Worm (Caenorhabditis elegans) whole organism, L4 larva: ENCODE data around the gene F44B9.8.
A peak's percentile ranks its signal among the peaks of the same experiment; 100 is the strongest.

Experiments used
- F26F4.8 ChIP-seq: fragments of 200-800 bp; sonication (Bioruptor generic); conservative IDR thresholded peaks from 2 replicates; pipeline ENCODE4 v1.3.6; 2022; ENCODE audit warnings: missing genetic modification characterization, missing compliant biosample characterization
- F37D6.2 ChIP-seq: sonication (generic microtip); optimal IDR thresholded peaks from 2 replicates; lab custom pipeline; 2016; ENCODE audit warnings: mild to moderate bottlenecking, missing genetic modification characterization, missing compliant biosample characterization
- F44E2.7 ChIP-seq: fragments of 200-800 bp; sonication (Bioruptor generic); IDR thresholded peaks from 2 replicates; pipeline ENCODE4 v2.1.2; 2022; ENCODE audit warnings: missing genetic modification characterization, missing compliant biosample characterization
- T26A8.4 ChIP-seq: fragments of 200-800 bp; sonication (Bioruptor generic); IDR thresholded peaks from 2 replicates; pipeline ENCODE4 v1.3.6; 2022; ENCODE audit warnings: missing genetic modification characterization, missing compliant biosample characterization
- Y105C5A.15 ChIP-seq: fragments of 200-800 bp; sonication (Bioruptor generic); IDR thresholded peaks from 2 replicates; pipeline ENCODE4 v1.3.6; 2022; ENCODE audit warnings: missing genetic modification characterization, missing compliant biosample characterization
- Y5F2A.4 ChIP-seq: fragments of 200-800 bp; sonication (Bioruptor generic); optimal IDR thresholded peaks from 2 replicates; lab custom pipeline; 2018; ENCODE audit warnings: mild to moderate bottlenecking, missing genetic modification characterization, missing compliant biosample characterization
- aha-1 ChIP-seq: fragments of 150-350 bp; peaks from one replicate; lab custom pipeline; 2014; ENCODE audit warnings: missing biosample characterization, missing genetic modification characterization
- arid-1 ChIP-seq: fragments of 200-800 bp; sonication (Bioruptor generic); conservative IDR thresholded peaks from 2 replicates; pipeline ENCODE4 v1.3.6; 2022; ENCODE audit warnings: missing genetic modification reagents, missing genetic modification characterization, missing compliant biosample characterization
- attf-4 ChIP-seq: sonication (generic microtip); optimal IDR thresholded peaks from 3 replicates; lab custom pipeline; 2017; ENCODE audit warnings: missing biosample characterization, missing genetic modification characterization
- ceh-20 ChIP-seq: fragments of 200-800 bp; sonication (Bioruptor generic); IDR thresholded peaks from 2 replicates; pipeline ENCODE4 v1.3.6; 2022; ENCODE audit warnings: missing genetic modification reagents, missing genetic modification characterization, missing compliant biosample characterization
- ceh-32 ChIP-seq: sonication (generic microtip); optimal IDR thresholded peaks from 2 replicates; lab custom pipeline; 2016; ENCODE audit warnings: mild to moderate bottlenecking, missing genetic modification characterization, missing compliant biosample characterization; ENCODE audit not compliant: poor library complexity
- ceh-44 ChIP-seq: fragments of 200-800 bp; sonication (Bioruptor generic); IDR thresholded peaks from 2 replicates; pipeline ENCODE4 v1.3.6; 2022; ENCODE audit warnings: missing genetic modification reagents, missing genetic modification characterization, missing compliant biosample characterization
- ceh-82 ChIP-seq: sonication (generic microtip); optimal IDR thresholded peaks from 2 replicates; lab custom pipeline; 2017; ENCODE audit warnings: missing biosample characterization, missing genetic modification characterization
- daf-16 ChIP-seq, 3 experiments: sonication (generic microtip); optimal IDR thresholded peaks; 2 replicates each; lab custom pipeline; 2016 to 2017; ENCODE audit warnings: missing genetic modification characterization in 3 of 3, missing genetic modification reagents in 3 of 3, mild to moderate bottlenecking in 2 of 3, missing compliant biosample characterization in 2 of 3, missing biosample characterization in 1 of 3, moderate library complexity in 1 of 3
- daf-19 ChIP-seq: fragments of 200-800 bp; sonication (Bioruptor generic); conservative IDR thresholded peaks from 2 replicates; pipeline ENCODE4 v1.3.6; 2022; ENCODE audit warnings: missing genetic modification characterization, missing compliant biosample characterization
- dmd-6 ChIP-seq: fragments of 200-800 bp; sonication (Bioruptor generic); IDR thresholded peaks from 2 replicates; pipeline ENCODE4 v1.3.6; 2022; ENCODE audit warnings: missing genetic modification reagents, missing genetic modification characterization, missing compliant biosample characterization
- dpl-1 ChIP-seq: fragments of 150-350 bp; optimal IDR thresholded peaks from 2 replicates; lab custom pipeline; 2014; ENCODE audit warnings: missing biosample characterization, missing genetic modification reagents, missing genetic modification characterization
- duxl-1 ChIP-seq: sonication (generic microtip); optimal IDR thresholded peaks from 2 replicates; lab custom pipeline; 2016; ENCODE audit warnings: mild to moderate bottlenecking, missing genetic modification characterization, moderate library complexity, missing compliant biosample characterization; ENCODE audit not compliant: poor library complexity
- dve-1 ChIP-seq: sonication (generic microtip); optimal IDR thresholded peaks from 2 replicates; lab custom pipeline; 2017; ENCODE audit warnings: antibody characterized with exemption, mild to moderate bottlenecking, missing genetic modification characterization, missing compliant biosample characterization; ENCODE audit not compliant: insufficient read depth
- egl-27 ChIP-seq: sonication (generic microtip); optimal IDR thresholded peaks from 3 replicates; lab custom pipeline; 2017; ENCODE audit warnings: missing biosample characterization, missing genetic modification reagents, missing genetic modification characterization
- fos-1 ChIP-seq: fragments of 150-350 bp; optimal IDR thresholded peaks from 2 replicates; lab custom pipeline; 2014; ENCODE audit warnings: missing biosample characterization, missing genetic modification characterization
- hif-1 ChIP-seq, 2 experiments: sonication (generic microtip); optimal IDR thresholded peaks; 2 replicates each; lab custom pipeline; 2016 to 2017; ENCODE audit warnings: missing compliant biosample characterization in 2 of 2, missing genetic modification characterization in 2 of 2, missing genetic modification reagents in 2 of 2, missing genotype in 2 of 2, mild to moderate bottlenecking in 1 of 2
- hlh-30 ChIP-seq: sonication (generic microtip); optimal IDR thresholded peaks from 2 replicates; lab custom pipeline; 2017; ENCODE audit warnings: antibody characterized with exemption, mild to moderate bottlenecking, missing genetic modification characterization, missing compliant biosample characterization; ENCODE audit not compliant: insufficient read depth
- hmg-1.1 ChIP-seq: fragments of 200-800 bp; sonication (Bioruptor generic); IDR thresholded peaks from 2 replicates; pipeline ENCODE4 v1.3.6; 2022; ENCODE audit warnings: missing genetic modification reagents, missing genetic modification characterization, missing compliant biosample characterization
- lin-13 ChIP-seq: fragments of 150-350 bp; optimal IDR thresholded peaks from 2 replicates; lab custom pipeline; 2014; ENCODE audit warnings: missing biosample characterization, missing genetic modification reagents, missing genetic modification characterization
- lsy-2 ChIP-seq, 2 experiments: fragments of 150-350 bp in 1 of 2; sonication (generic microtip) in 1 of 2; optimal IDR thresholded peaks; 2 replicates each; lab custom pipeline; 2014 to 2017; ENCODE audit warnings: missing biosample characterization in 2 of 2, missing genetic modification characterization in 2 of 2
- madf-9 ChIP-seq: fragments of 200-800 bp; sonication (Bioruptor generic); conservative IDR thresholded peaks from 2 replicates; pipeline ENCODE4 v1.3.6; 2022; ENCODE audit warnings: missing genetic modification reagents, missing genetic modification characterization, missing compliant biosample characterization
- mdl-1 ChIP-seq, 2 experiments: fragments of 150-350 bp in 1 of 2; sonication (generic microtip) in 1 of 2; optimal IDR thresholded peaks; 2 replicates each; lab custom pipeline; 2014 to 2017; ENCODE audit warnings: missing biosample characterization in 2 of 2, missing genetic modification characterization in 2 of 2
- mdt-29 ChIP-seq: fragments of 200-800 bp; sonication (Bioruptor generic); IDR thresholded peaks from 2 replicates; pipeline ENCODE4 v1.3.6; 2022; ENCODE audit warnings: missing genetic modification reagents, missing genetic modification characterization, missing compliant biosample characterization
- mxl-2 ChIP-seq: fragments of 200-800 bp; sonication (Bioruptor generic); conservative IDR thresholded peaks from 2 replicates; pipeline ENCODE4 v1.3.6; 2022; ENCODE audit warnings: missing genetic modification reagents, missing genetic modification characterization, missing compliant biosample characterization
- mxl-3 ChIP-seq: fragments of 200-800 bp; sonication (Bioruptor generic); optimal IDR thresholded peaks from 2 replicates; lab custom pipeline; 2018; ENCODE audit warnings: mild to moderate bottlenecking, missing genetic modification characterization, missing compliant biosample characterization
- nhr-25 ChIP-seq: sonication (generic microtip); optimal IDR thresholded peaks from 2 replicates; lab custom pipeline; 2017; ENCODE audit warnings: missing genetic modification characterization, mild to moderate bottlenecking, missing compliant biosample characterization, antibody characterized with exemption, moderate library complexity, borderline replicate concordance; ENCODE audit not compliant: insufficient read depth
- nhr-28 ChIP-seq: fragments of 150-350 bp; optimal IDR thresholded peaks from 2 replicates; lab custom pipeline; 2014; ENCODE audit warnings: missing biosample characterization, missing genetic modification characterization
- nhr-6 ChIP-seq: fragments of 150-350 bp; optimal IDR thresholded peaks from 2 replicates; lab custom pipeline; 2014; ENCODE audit warnings: missing biosample characterization, missing genetic modification characterization
- nhr-77 ChIP-seq: fragments of 150-350 bp; optimal IDR thresholded peaks from 2 replicates; lab custom pipeline; 2014; ENCODE audit warnings: missing biosample characterization, missing genetic modification characterization
- pha-4 ChIP-seq, 2 experiments: fragments of 150-350 bp in 1 of 2; fragments of 200-800 bp in 1 of 2; sonication (Bioruptor generic) in 1 of 2; IDR thresholded peaks in 1 of 2; optimal IDR thresholded peaks in 1 of 2; 2 replicates each; pipeline versions ENCODE4 v1.3.6 to Lab custom; 2014 to 2022; ENCODE audit warnings: missing genetic modification characterization in 2 of 2, missing genetic modification reagents in 2 of 2, missing biosample characterization in 1 of 2, missing compliant biosample characterization in 1 of 2
- rbr-2 ChIP-seq: sonication (generic microtip); optimal IDR thresholded peaks from 2 replicates; lab custom pipeline; 2016; ENCODE audit warnings: missing genotype, missing genetic modification characterization, missing compliant biosample characterization
- set-16 ChIP-seq: fragments of 200-800 bp; sonication (Bioruptor generic); IDR thresholded peaks from 2 replicates; pipeline ENCODE4 v1.3.6; 2022; ENCODE audit warnings: missing genetic modification reagents, missing genetic modification characterization, missing compliant biosample characterization
- snpc-1.2 ChIP-seq: fragments of 200-800 bp; sonication (Bioruptor generic); IDR thresholded peaks from 2 replicates; pipeline ENCODE4 v1.3.6; 2022; ENCODE audit warnings: missing genetic modification reagents, missing genetic modification characterization, missing compliant biosample characterization
- snpc-4 ChIP-seq: fragments of 150-350 bp; optimal IDR thresholded peaks from 2 replicates; lab custom pipeline; 2014; ENCODE audit warnings: missing biosample characterization, missing genetic modification characterization
- unc-130 ChIP-seq: sonication (generic microtip); optimal IDR thresholded peaks from 2 replicates; lab custom pipeline; 2016; ENCODE audit warnings: missing genetic modification reagents, missing genetic modification characterization, missing compliant biosample characterization
- unc-62 ChIP-seq, 3 experiments: fragments of 150-350 bp in 1 of 3; sonication (generic microtip); optimal IDR thresholded peaks in 2 of 3; peaks in 1 of 3; 1 replicate in 1 of 3; 2 replicates in 2 of 3; lab custom pipeline; 2014 to 2017; ENCODE audit warnings: missing biosample characterization in 3 of 3, missing genetic modification characterization in 3 of 3, missing genetic modification reagents in 3 of 3, missing genotype in 1 of 3
- vab-7 ChIP-seq: fragments of 200-800 bp; sonication (Bioruptor generic); IDR thresholded peaks from 2 replicates; pipeline ENCODE4 v1.3.6; 2022; ENCODE audit warnings: missing genetic modification reagents, missing genetic modification characterization, missing compliant biosample characterization

The F44B9.8 gene

ce11 chrIII:8027942-8028341 is 1.5 kb downstream of the F44B9.8 start, which contains the start of gene mdt-30:
Gene mdt-30, minus strand, starts transcription at chrIII:8028042.
- TF ChIP-seq aha-1 (tag; lab: Kevin White, UChicago) = peak; percentile 28
- TF ChIP-seq hmg-1.1 (GFP tag; lab: Robert Waterston, UW) = no peak

ce11 chrIII:8022077-8022476 is 7.4 kb downstream of the F44B9.8 start, which contains the start of gene F44B9.2:
Gene F44B9.2, plus strand, starts transcription at chrIII:8022463.
- TF ChIP-seq ceh-44 (no peak), snpc-4 (tag; lab: Kevin White, UChicago) (no peak), aha-1 (tag; lab: Kevin White, UChicago) (peak; percentile 46), F37D6.2 (no peak), Y105C5A.15 (no peak), snpc-1.2 (GFP tag; lab: Robert Waterston, UW) (no peak), mxl-2 (no peak), daf-16 (GFP tag; optimal IDR thresholded peaks at IDR 0.05; lab: Kevin White, UChicago) (no peak), daf-16 (tag; optimal IDR thresholded peaks at IDR 0.05; lab: Kevin White, UChicago) (no peak), pha-4 (GFP tag; IDR thresholded peaks at IDR 0.05; lab: Robert Waterston, UW) (no peak), pha-4 (tag; optimal IDR thresholded peaks at IDR 0.05; lab: Kevin White, UChicago) (no peak), unc-62 (GFP tag; optimal IDR thresholded peaks at IDR 0.05 in 1 of 2; lab: Kevin White, UChicago) (peak in 1 of 2 experiments; percentile 95), unc-62 (tag; optimal IDR thresholded peaks at IDR 0.05; lab: Kevin White, UChicago) (no peak)

DNA sequence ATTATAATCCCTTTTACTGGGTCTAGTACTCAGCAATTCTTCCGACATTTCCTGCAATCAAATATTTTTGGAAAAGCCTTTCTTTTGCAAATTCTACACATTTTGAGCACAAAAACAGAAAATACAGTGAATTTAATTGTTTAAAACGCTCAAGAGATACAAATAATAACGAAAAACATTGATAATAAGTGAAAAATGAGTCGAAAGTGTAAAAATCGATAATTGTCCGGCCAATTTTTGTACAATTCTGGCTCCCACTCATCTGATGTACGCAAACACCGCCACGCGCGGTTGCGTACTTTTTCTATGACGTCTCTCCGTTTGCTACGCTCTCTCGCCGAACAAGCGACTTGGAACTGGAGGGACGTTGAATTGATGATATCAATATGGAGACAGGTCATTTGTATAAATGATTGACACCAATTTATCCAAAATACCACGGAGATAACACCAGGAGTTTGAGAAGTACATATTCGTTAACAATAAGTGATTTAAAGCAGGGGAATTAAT is 8.6 kb downstream of the F44B9.8 start, which contains the start of gene lin-36:
lin-36 (minus strand) TSS at position 51 of the 510 bp plus-strand sequence.
- TF ChIP-seq ceh-32 (tag; lab: Kevin White, UChicago) = no peak
- peak; percentile 62 for TF ChIP-seq mxl-3 (GFP tag; lab: Kevin White, UChicago)
- peak in 1 of 2 experiments; percentile 58 for TF ChIP-seq hif-1 (tag; optimal IDR thresholded peaks at IDR 0.05; lab: Kevin White, UChicago)
- TF ChIP-seq daf-16 (GFP tag; optimal IDR thresholded peaks at IDR 0.05; lab: Kevin White, UChicago) = no peak
- peak; percentile 51 for TF ChIP-seq daf-16 (tag; optimal IDR thresholded peaks at IDR 0.05; lab: Kevin White, UChicago)
- TF ChIP-seq dmd-6 = no peak
- no peak for TF ChIP-seq pha-4 (GFP tag; IDR thresholded peaks at IDR 0.05; lab: Robert Waterston, UW)
- TF ChIP-seq pha-4 (tag; optimal IDR thresholded peaks at IDR 0.05; lab: Kevin White, UChicago) = peak; percentile 74
- no peak for TF ChIP-seq ceh-82 (tag; lab: Kevin White, UChicago)
- peak; percentile 56 for TF ChIP-seq T26A8.4 (GFP tag; lab: Robert Waterston, UW)
- peak; percentile 87 for TF ChIP-seq nhr-6 (tag; lab: Kevin White, UChicago)
- TF ChIP-seq mdl-1 (tag; optimal IDR thresholded peaks at IDR 0.05; lab: Kevin White, UChicago) = peak in 1 of 2 experiments; percentile 14
- TF ChIP-seq dpl-1 = peak; percentile 89
- no peak for TF ChIP-seq Y5F2A.4
- TF ChIP-seq egl-27 (tag; lab: Kevin White, UChicago) = no peak
- no peak for TF ChIP-seq duxl-1 (tag; lab: Kevin White, UChicago)
- TF ChIP-seq hlh-30 (tag; lab: Kevin White, UChicago) = peak; percentile 78
- TF ChIP-seq arid-1 = peak; percentile 43; the same call in 1 of the 2 replicates
- peak; percentile 11 for TF ChIP-seq nhr-25 (tag; lab: Kevin White, UChicago)
- TF ChIP-seq madf-9 (GFP tag; lab: Robert Waterston, UW) = 0 out of 2 replicates have a peak, but pooled peaks have one; percentile 21
- TF ChIP-seq mdt-29 (GFP tag; lab: Robert Waterston, UW) = 0 out of 2 replicates have a peak, but pooled peaks have one; percentile 18
- TF ChIP-seq ceh-20 (GFP tag; lab: Robert Waterston, UW) = no peak
- TF ChIP-seq F44E2.7 (GFP tag; lab: Robert Waterston, UW) = no peak
- TF ChIP-seq dve-1 (tag; lab: Kevin White, UChicago) = peak; percentile 78
- no peak for TF ChIP-seq daf-19 (GFP tag; lab: Robert Waterston, UW)
- TF ChIP-seq nhr-28 (tag; lab: Kevin White, UChicago) = peak; percentile 68
- peak; percentile 57 for TF ChIP-seq rbr-2 (tag; lab: Kevin White, UChicago)
- TF ChIP-seq set-16 (GFP tag; lab: Robert Waterston, UW) = no peak
- TF ChIP-seq lin-13 (GFP tag; lab: Kevin White, UChicago) = peak; percentile 84
- TF ChIP-seq F26F4.8 = no peak
- peak in 1 of 2 experiments; percentile 90 for TF ChIP-seq lsy-2 (tag; optimal IDR thresholded peaks at IDR 0.05; lab: Kevin White, UChicago)
- peak; percentile 17 for TF ChIP-seq nhr-77 (tag; lab: Kevin White, UChicago)
- 0 out of 2 replicates have a peak, but pooled peaks have one; percentile 25 for TF ChIP-seq vab-7 (GFP tag; lab: Robert Waterston, UW)
- no peak for TF ChIP-seq attf-4 (tag; lab: Kevin White, UChicago)
- TF ChIP-seq fos-1 (tag; lab: Kevin White, UChicago) = no peak
- peak; percentile 17 for TF ChIP-seq unc-130 (GFP tag; lab: Kevin White, UChicago)
- peak; percentile 6 for TF ChIP-seq aha-1 (tag; lab: Kevin White, UChicago)
